Worm (Caenorhabditis elegans): ENCODE data around the gene frpr-15.

DNA sequence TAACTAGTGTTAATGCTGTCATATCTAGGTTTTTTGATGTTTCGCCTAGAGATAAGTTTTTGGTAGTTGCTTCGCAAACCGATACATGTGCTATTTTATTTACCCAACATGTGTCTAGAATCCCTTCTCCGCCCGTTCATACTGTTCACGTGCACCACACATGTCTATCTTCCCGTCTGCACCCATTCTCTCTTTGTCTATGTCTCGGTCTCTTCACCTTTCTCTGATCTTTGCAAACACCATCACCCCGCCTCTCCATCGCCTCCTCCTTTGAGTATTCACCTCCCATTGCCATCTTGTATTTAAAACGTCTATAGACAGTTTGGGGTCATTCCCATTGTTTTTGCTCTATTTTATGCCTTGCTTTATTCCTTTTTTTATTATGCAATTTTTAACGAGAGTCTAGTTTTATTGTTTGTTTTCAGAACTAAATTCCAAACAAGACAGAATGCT is 42.6 kb upstream of the frpr-15 start, which contains the start of gene F56H9.2:
- TF ChIP-seq nhr-10 (tag; optimal IDR thresholded peaks at IDR 0.05) (peak; percentile 30), nhr-77 (tag; optimal IDR thresholded peaks at IDR 0.05) (peak; percentile 59), lir-3 (tag; optimal IDR thresholded peaks at IDR 0.05) (no peak), zip-11 (GFP tag; IDR thresholded peaks at IDR 0.05) (no peak), nhr-6 (tag; optimal IDR thresholded peaks at IDR 0.05) (peak; percentile 88), lin-15B (tag; optimal IDR thresholded peaks at IDR 0.05) (no peak), tag-97 (GFP tag; IDR thresholded peaks at IDR 0.05) (no peak)
